Fruit fly (Drosophila melanogaster): ENCODE results near the gene Cyp1.

dm6 chrX:16313078-16313875, 6.9 kb downstream of the Cyp1 start, which contains the start of the genes CG9915 and SWIP:
- TF ChIP-seq Met (GFP tag; optimal IDR thresholded peaks at IDR 0.05) (no peak), CG6163 (GFP tag; IDR thresholded peaks at IDR 0.05) (no peak), Lpt (GFP tag; optimal IDR thresholded peaks at IDR 0.05) (no peak), CG11294 (GFP tag; IDR thresholded peaks at IDR 0.05) (no peak), CG8319 (GFP tag; optimal IDR thresholded peaks at IDR 0.05) (no peak), topi (GFP tag; optimal IDR thresholded peaks at IDR 0.05) (no peak), CG34406 (GFP tag; optimal IDR thresholded peaks at IDR 0.05) (no peak), Smox (GFP tag; optimal IDR thresholded peaks at IDR 0.05) (no peak), Sox102F (GFP tag; optimal IDR thresholded peaks at IDR 0.05) (no peak), fd59A (GFP tag; optimal IDR thresholded peaks at IDR 0.05) (no peak), OdsH (GFP tag; optimal IDR thresholded peaks at IDR 0.05) (no peak), dsx (GFP tag; optimal IDR thresholded peaks at IDR 0.05; ENCODE audit: poor library complexity, severe bottlenecking) (no peak), esn (GFP tag; optimal IDR thresholded peaks at IDR 0.05) (peak; percentile 23)
